Worm (Caenorhabditis elegans): ENCODE data around the gene odr-10.

Gene odr-10

ce11 chrX:6856793-6857192 lies 8.9 kb downstream of the odr-10 start:
- no peak for TF ChIP-seq aly-2 (tag; optimal IDR thresholded peaks at IDR 0.05)
- TF ChIP-seq nhr-90 (tag; optimal IDR thresholded peaks at IDR 0.05; ENCODE audit: poor library complexity) = no peak
- peak; percentile 45 for TF ChIP-seq fkh-10 (GFP tag; optimal IDR thresholded peaks at IDR 0.05)
- TF ChIP-seq nhr-85 (tag) = no peak
- no peak for TF ChIP-seq unc-30 (tag; optimal IDR thresholded peaks at IDR 0.05)
- peak; percentile 71 for TF ChIP-seq lin-14 (GFP tag; optimal IDR thresholded peaks at IDR 0.05)
- TF ChIP-seq nhr-71 (tag; optimal IDR thresholded peaks at IDR 0.05) = peak; percentile 5
- peak; percentile 59 for TF ChIP-seq tbx-2 (tag; optimal IDR thresholded peaks at IDR 0.05)
- TF ChIP-seq unc-86 (tag; optimal IDR thresholded peaks at IDR 0.05) = peak; percentile 0
- TF ChIP-seq lsy-2 (tag; optimal IDR thresholded peaks at IDR 0.05) = no peak

- TF ChIP-seq ets-5 (GFP tag; IDR thresholded peaks at IDR 0.05) (no peak), pqm-1 (tag; optimal IDR thresholded peaks at IDR 0.05) (no peak)
These were observed 12.4 kb downstream of the odr-10 start, which contains the start of gene rig-3 for ce11 chrX:6853318-6853717. Gene rig-3, plus strand, starts transcription at chrX:6853618.

- TF ChIP-seq swsn-7 (tag; optimal IDR thresholded peaks at IDR 0.05) (no peak), nhr-85 (tag) (peak; percentile 17), lin-15B (tag; optimal IDR thresholded peaks at IDR 0.05) (no peak)
These were observed 15.3 kb downstream of the odr-10 start for ce11 chrX:6850412-6850811.

- TF ChIP-seq nhr-77 (tag; optimal IDR thresholded peaks at IDR 0.05) (no peak), irx-1 (tag; optimal IDR thresholded peaks at IDR 0.05) (no peak), swsn-7 (tag; optimal IDR thresholded peaks at IDR 0.05) (no peak), lin-35 (GFP tag; optimal IDR thresholded peaks at IDR 0.05) (no peak), C34B4.2 (tag; optimal IDR thresholded peaks at IDR 0.05) (no peak)
These were observed 17.1 kb downstream of the odr-10 start for ce11 chrX:6848596-6848995.

ce11 chrX:6845934-6846333 lies 19.8 kb downstream of the odr-10 start, which contains the start of gene C53B7.2:
Gene C53B7.2, plus strand, starts transcription at chrX:6846234.
- TF ChIP-seq aha-1 (tag; optimal IDR thresholded peaks at IDR 0.05) (no peak), rnt-1 (tag; optimal IDR thresholded peaks at IDR 0.05) (no peak), lin-14 (GFP tag; optimal IDR thresholded peaks at IDR 0.05) (peak; percentile 5), fkh-10 (GFP tag; optimal IDR thresholded peaks at IDR 0.05) (no peak)

- TF ChIP-seq nhr-20 (tag; optimal IDR thresholded peaks at IDR 0.05) (peak; percentile 13), efl-1 (optimal IDR thresholded peaks at IDR 0.05) (no peak), efl-1 (GFP tag; optimal IDR thresholded peaks at IDR 0.05 in 1 of 2) (peak in 1 of 2 experiments; percentile 47), nhr-77 (tag; optimal IDR thresholded peaks at IDR 0.05) (peak; percentile 47), tbx-2 (tag; optimal IDR thresholded peaks at IDR 0.05) (peak; percentile 66), C34B4.2 (tag; optimal IDR thresholded peaks at IDR 0.05) (no peak)
These were observed 21.2 kb downstream of the odr-10 start, which contains the start of gene C53B7.3 for ce11 chrX:6844394-6845072. Gene C53B7.3, plus strand, starts transcription at chrX:6844755.

- TF ChIP-seq nhr-90 (tag; optimal IDR thresholded peaks at IDR 0.05; ENCODE audit: poor library complexity) (peak; percentile 78), xbp-1 (tag; optimal IDR thresholded peaks at IDR 0.05) (peak; percentile 93), isw-1 (GFP tag; IDR thresholded peaks at IDR 0.05) (peak; percentile 46), rnt-1 (tag; optimal IDR thresholded peaks at IDR 0.05) (peak; percentile 86), lin-35 (GFP tag; optimal IDR thresholded peaks at IDR 0.05) (peak; percentile 63 to 89), ceh-88 (GFP tag; IDR thresholded peaks at IDR 0.05) (0 out of 2 replicates have a peak, but pooled peaks have one; percentile 26), nhr-12 (tag; optimal IDR thresholded peaks at IDR 0.05) (no peak), C34B4.2 (tag; optimal IDR thresholded peaks at IDR 0.05) (no peak), ztf-4 (tag; optimal IDR thresholded peaks at IDR 0.05) (peak; percentile 10), ceh-82 (tag; optimal IDR thresholded peaks at IDR 0.05) (peak; percentile 60 to 76 (median 62)), lir-3 (tag; optimal IDR thresholded peaks at IDR 0.05; ENCODE audit: poor library complexity) (peak; percentile 40), efl-3 (GFP tag; optimal IDR thresholded peaks at IDR 0.05) (no peak), tbx-2 (tag; optimal IDR thresholded peaks at IDR 0.05) (peak; percentile 78), egl-27 (tag; optimal IDR thresholded peaks at IDR 0.05) (peak in 1 of 2 experiments; percentile 3), nhr-84 (tag; optimal IDR thresholded peaks at IDR 0.05) (no peak), dpl-1 (GFP tag; optimal IDR thresholded peaks at IDR 0.05) (peak; percentile 67 to 79 (median 75)), nhr-11 (tag; optimal IDR thresholded peaks at IDR 0.05) (peak; percentile 32), nhr-19 (GFP tag; conservative IDR thresholded peaks at IDR 0.05) (peak; percentile 82), swsn-7 (tag; optimal IDR thresholded peaks at IDR 0.05) (peak; percentile 83), mef-2 (tag; optimal IDR thresholded peaks at IDR 0.05) (no peak), ces-1 (GFP tag; optimal IDR thresholded peaks at IDR 0.05) (no peak), aly-2 (tag; optimal IDR thresholded peaks at IDR 0.05) (no peak)
These were observed 24.9 kb downstream of the odr-10 start, which contains the start of the genes glr-6 and asg-2 for ce11 chrX:6840670-6841308. Gene glr-6, minus strand, starts transcription at chrX:6840720. Gene asg-2, plus strand, starts transcription at chrX:6841258.

All from whole organism, L1 larva.